Fruit fly (Drosophila melanogaster) whole organism, prepupa: Measurements from ENCODE around the gene hbt.

Experiments used
- Blimp-1 ChIP-seq: fragments of 200-800 bp; sonication (Bioruptor generic); optimal IDR thresholded peaks from 3 replicates; lab custom pipeline; 2017; ENCODE audit warnings: missing biosample characterization, missing genetic modification characterization, mild to moderate bottlenecking, moderate library complexity, missing genetic modification reagents
- CG10631 ChIP-seq: fragments of 200-800 bp; sonication (Bioruptor generic); optimal IDR thresholded peaks from 2 replicates; lab custom pipeline; 2016; ENCODE audit warnings: missing biosample characterization, missing genetic modification characterization
- CG11294 ChIP-seq: fragments of 200-800 bp; sonication (Bioruptor generic); IDR thresholded peaks from 2 replicates; pipeline ENCODE4 v1.3.6; 2022; ENCODE audit warnings: missing biosample characterization, missing genetic modification characterization
- CG11762 ChIP-seq: fragments of 200-800 bp; sonication (Bioruptor generic); optimal IDR thresholded peaks from 3 replicates; lab custom pipeline; 2016; ENCODE audit warnings: missing biosample characterization, missing genetic modification characterization; ENCODE audit not compliant: insufficient read depth
- CG11902 ChIP-seq: fragments of 200-800 bp; sonication (Bioruptor generic); optimal IDR thresholded peaks from 3 replicates; lab custom pipeline; 2016; ENCODE audit warnings: missing biosample characterization, missing genetic modification characterization
- CG15336 ChIP-seq: fragments of 200-800 bp; sonication (Bioruptor generic); IDR thresholded peaks from 2 replicates; pipeline ENCODE4 v1.3.6; 2022; ENCODE audit warnings: missing biosample characterization, missing genetic modification characterization
- CG1621 ChIP-seq: fragments of 200-800 bp; sonication (Bioruptor generic); optimal IDR thresholded peaks from 3 replicates; lab custom pipeline; 2018; ENCODE audit warnings: missing biosample characterization, mild to moderate bottlenecking, missing genetic modification characterization
- CG16779 ChIP-seq: fragments of 200-800 bp; sonication (Bioruptor generic); optimal IDR thresholded peaks from 3 replicates; lab custom pipeline; 2017; ENCODE audit warnings: missing biosample characterization, mild to moderate bottlenecking, missing genetic modification characterization
- CG3032 ChIP-seq: fragments of 200-800 bp; optimal IDR thresholded peaks from 2 replicates; lab custom pipeline; 2019; ENCODE audit warnings: missing biosample characterization, mild to moderate bottlenecking, missing genetic modification characterization, moderate library complexity
- CG31627 ChIP-seq: fragments of 200-800 bp; sonication (Bioruptor generic); optimal IDR thresholded peaks from 3 replicates; lab custom pipeline; 2016; ENCODE audit warnings: missing biosample characterization, missing genetic modification characterization
- CG32006 ChIP-seq: fragments of 200-800 bp; sonication (Bioruptor generic); optimal IDR thresholded peaks from 3 replicates; lab custom pipeline; 2017; ENCODE audit warnings: missing biosample characterization, mild to moderate bottlenecking, missing genetic modification characterization
- CG34406 ChIP-seq: fragments of 200-800 bp; sonication (Bioruptor generic); optimal IDR thresholded peaks from 3 replicates; lab custom pipeline; 2016; ENCODE audit warnings: missing biosample characterization, missing genetic modification characterization
- CG3919 ChIP-seq: fragments of 200-800 bp; sonication (Bioruptor generic); optimal IDR thresholded peaks from 3 replicates; lab custom pipeline; 2016; ENCODE audit warnings: missing biosample characterization, missing genetic modification characterization
- CG4318 ChIP-seq: fragments of 200-800 bp; sonication (Bioruptor generic); optimal IDR thresholded peaks from 3 replicates; lab custom pipeline; 2017; ENCODE audit warnings: missing biosample characterization, mild to moderate bottlenecking, missing genetic modification characterization
- CG6163 ChIP-seq: fragments of 200-800 bp; sonication (Bioruptor generic); IDR thresholded peaks from 3 replicates; pipeline ENCODE4 v1.3.6; 2022; ENCODE audit warnings: missing biosample characterization, missing genetic modification characterization
- CG6276 ChIP-seq: fragments of 200-800 bp; sonication (Bioruptor generic); optimal IDR thresholded peaks from 2 replicates; lab custom pipeline; 2017; ENCODE audit warnings: missing biosample characterization, mild to moderate bottlenecking, missing genetic modification characterization
- CG6792 ChIP-seq: fragments of 200-800 bp; sonication (Bioruptor generic); optimal IDR thresholded peaks from 3 replicates; lab custom pipeline; 2016; ENCODE audit warnings: missing biosample characterization, missing genetic modification characterization
- CG6808 ChIP-seq: fragments of 200-800 bp; sonication (Bioruptor generic); optimal IDR thresholded peaks from 3 replicates; lab custom pipeline; 2017; ENCODE audit warnings: missing biosample characterization, missing genetic modification characterization, mild to moderate bottlenecking, moderate library complexity, missing genetic modification reagents
- CG6854 ChIP-seq: fragments of 200-800 bp; sonication (Bioruptor generic); optimal IDR thresholded peaks from 2 replicates; lab custom pipeline; 2017; ENCODE audit warnings: missing biosample characterization, mild to moderate bottlenecking, missing genetic modification characterization
- CG7368 ChIP-seq: fragments of 200-800 bp; sonication (Bioruptor generic); optimal IDR thresholded peaks from 3 replicates; lab custom pipeline; 2016; ENCODE audit warnings: missing biosample characterization, missing genetic modification characterization
- CG8319 ChIP-seq: fragments of 200-800 bp; sonication (Bioruptor generic); optimal IDR thresholded peaks from 3 replicates; lab custom pipeline; 2016; ENCODE audit warnings: missing biosample characterization, missing genetic modification characterization
- CG8632 ChIP-seq: fragments of 200-800 bp; sonication (Bioruptor generic); optimal IDR thresholded peaks from 3 replicates; lab custom pipeline; 2016; ENCODE audit warnings: missing biosample characterization, missing genetic modification characterization
- CG9139 ChIP-seq: fragments of 200-800 bp; sonication (Bioruptor generic); optimal IDR thresholded peaks from 3 replicates; lab custom pipeline; 2017; ENCODE audit warnings: missing biosample characterization, mild to moderate bottlenecking, missing genetic modification characterization
- Eip75B ChIP-seq: fragments of 200-800 bp; sonication (Bioruptor generic); optimal IDR thresholded peaks from 3 replicates; lab custom pipeline; 2016; ENCODE audit warnings: missing biosample characterization, missing genetic modification characterization
- Eip93F ChIP-seq: fragments of 200-800 bp; sonication (Bioruptor generic); optimal IDR thresholded peaks from 2 replicates; lab custom pipeline; 2016; ENCODE audit warnings: missing biosample characterization, mild to moderate bottlenecking, missing genetic modification characterization
- Ets21C ChIP-seq: fragments of 200-800 bp; sonication (Bioruptor generic); optimal IDR thresholded peaks from 3 replicates; lab custom pipeline; 2016; ENCODE audit warnings: missing biosample characterization, missing genetic modification characterization
- Ets96B ChIP-seq: fragments of 200-800 bp; optimal IDR thresholded peaks from 2 replicates; lab custom pipeline; 2019; ENCODE audit warnings: missing biosample characterization, mild to moderate bottlenecking, missing genetic modification characterization, moderate library complexity
- Gug ChIP-seq: fragments of 200-800 bp; sonication (Bioruptor generic); IDR thresholded peaks from 2 replicates; pipeline ENCODE4 v1.3.6; 2022; ENCODE audit warnings: missing biosample characterization, missing genetic modification characterization
- Hr38 ChIP-seq: sonication (Bioruptor generic); optimal IDR thresholded peaks from 2 replicates; lab custom pipeline; 2016; ENCODE audit warnings: missing biosample characterization, missing genetic modification characterization
- Hr39 ChIP-seq: fragments of 200-800 bp; sonication (Bioruptor generic); optimal IDR thresholded peaks from 2 replicates; lab custom pipeline; 2016; ENCODE audit warnings: missing biosample characterization, missing genetic modification characterization
- Hr4 ChIP-seq: fragments of 200-800 bp; sonication (Bioruptor generic); optimal IDR thresholded peaks from 3 replicates; lab custom pipeline; 2016; ENCODE audit warnings: missing biosample characterization, missing genetic modification characterization
- Lpt ChIP-seq: fragments of 200-800 bp; sonication (Bioruptor generic); optimal IDR thresholded peaks from 3 replicates; lab custom pipeline; 2016; ENCODE audit warnings: missing biosample characterization, missing genetic modification characterization
- OdsH ChIP-seq: fragments of 200-800 bp; sonication (Bioruptor generic); optimal IDR thresholded peaks from 3 replicates; lab custom pipeline; 2016; ENCODE audit warnings: missing biosample characterization, missing genetic modification characterization
- Smox ChIP-seq: fragments of 200-800 bp; sonication (Bioruptor generic); optimal IDR thresholded peaks from 3 replicates; lab custom pipeline; 2016; ENCODE audit warnings: missing biosample characterization, missing genetic modification characterization
- Sox102F ChIP-seq: fragments of 200-800 bp; sonication (Bioruptor generic); optimal IDR thresholded peaks from 2 replicates; lab custom pipeline; 2016; ENCODE audit warnings: missing biosample characterization, mild to moderate bottlenecking, missing genetic modification characterization
- Sox15 ChIP-seq: fragments of 200-800 bp; sonication (Bioruptor generic); optimal IDR thresholded peaks from 3 replicates; lab custom pipeline; 2016; ENCODE audit warnings: missing biosample characterization, missing genetic modification characterization
- cyc ChIP-seq: fragments of 200-800 bp; sonication (Bioruptor generic); optimal IDR thresholded peaks from 3 replicates; lab custom pipeline; 2016; ENCODE audit warnings: missing biosample characterization, missing genetic modification characterization
- dac ChIP-seq: fragments of 200-800 bp; sonication (Bioruptor generic); optimal IDR thresholded peaks from 2 replicates; lab custom pipeline; 2017; ENCODE audit warnings: missing biosample characterization, mild to moderate bottlenecking, missing genetic modification characterization
- dsx ChIP-seq: fragments of 200-800 bp; optimal IDR thresholded peaks from 3 replicates; lab custom pipeline; 2019; ENCODE audit warnings: missing biosample characterization, mild to moderate bottlenecking, missing genetic modification characterization, moderate library complexity; ENCODE audit not compliant: poor library complexity, severe bottlenecking
- eg ChIP-seq: fragments of 200-800 bp; sonication (Bioruptor generic); IDR thresholded peaks from 3 replicates; pipeline ENCODE4 v1.3.6; 2022; ENCODE audit warnings: missing biosample characterization, missing genetic modification characterization
- esn ChIP-seq: fragments of 200-800 bp; sonication (Bioruptor generic); optimal IDR thresholded peaks from 2 replicates; lab custom pipeline; 2016; ENCODE audit warnings: missing biosample characterization, mild to moderate bottlenecking, missing genetic modification characterization, moderate library complexity
- fd59A ChIP-seq: fragments of 200-800 bp; sonication (Bioruptor generic); optimal IDR thresholded peaks from 2 replicates; lab custom pipeline; 2017; ENCODE audit warnings: missing biosample characterization, mild to moderate bottlenecking, missing genetic modification characterization, missing genetic modification reagents
- fd85E ChIP-seq: fragments of 200-800 bp; sonication (Bioruptor generic); optimal IDR thresholded peaks from 3 replicates; lab custom pipeline; 2016; ENCODE audit warnings: missing biosample characterization, missing genetic modification characterization
- fkh ChIP-seq: fragments of 200-800 bp; sonication (Bioruptor generic); optimal IDR thresholded peaks from 3 replicates; lab custom pipeline; 2017; ENCODE audit warnings: missing biosample characterization, mild to moderate bottlenecking, missing genetic modification characterization, moderate library complexity
- net ChIP-seq: fragments of 200-800 bp; sonication (Bioruptor generic); optimal IDR thresholded peaks from 3 replicates; lab custom pipeline; 2016; ENCODE audit warnings: missing biosample characterization, missing genetic modification characterization
- pdm3 ChIP-seq: fragments of 200-800 bp; sonication (Bioruptor generic); optimal IDR thresholded peaks from 3 replicates; lab custom pipeline; 2016; ENCODE audit warnings: missing biosample characterization, missing genetic modification characterization
- salr ChIP-seq, 2 experiments: fragments of 200-800 bp; sonication (Bioruptor generic); optimal IDR thresholded peaks; 3 replicates each; lab custom pipeline; 2016 to 2018; ENCODE audit warnings: missing biosample characterization in 2 of 2, missing genetic modification characterization in 2 of 2, mild to moderate bottlenecking in 1 of 2
- spab ChIP-seq: fragments of 200-800 bp; sonication (Bioruptor generic); optimal IDR thresholded peaks from 2 replicates; lab custom pipeline; 2017; ENCODE audit warnings: missing biosample characterization, mild to moderate bottlenecking, missing genetic modification characterization, missing genetic modification reagents
- svp ChIP-seq: fragments of 200-800 bp; sonication (Bioruptor generic); peaks from one replicate; lab custom pipeline; 2016; ENCODE audit warnings: missing biosample characterization, missing genetic modification characterization
- topi ChIP-seq: fragments of 200-800 bp; sonication (Bioruptor generic); optimal IDR thresholded peaks from 3 replicates; lab custom pipeline; 2016; ENCODE audit warnings: missing biosample characterization, missing genetic modification characterization
- vri ChIP-seq: fragments of 200-800 bp; sonication (Bioruptor generic); optimal IDR thresholded peaks from 3 replicates; lab custom pipeline; 2016; ENCODE audit warnings: missing biosample characterization, mild to moderate bottlenecking, missing genetic modification characterization

hbt gene

dm6 chr2L:13290276-13291065, 40.5 kb downstream of the hbt start:
- TF ChIP-seq cyc (no peak), esn (GFP tag; lab: Kevin White, UChicago) (no peak), net (GFP tag; lab: Kevin White, UChicago) (peak; percentile 56), CG8319 (no peak), CG11902 (GFP tag; lab: Kevin White, UChicago) (no peak), salr (GFP tag; optimal IDR thresholded peaks at IDR 0.05; lab: Kevin White, UChicago) (no peak), CG16779 (tag; lab: Kevin White, UChicago) (no peak), Hr39 (GFP tag; lab: Kevin White, UChicago) (no peak), vri (GFP tag; lab: Kevin White, UChicago) (peak; percentile 54), CG3032 (tag; lab: Kevin White, UChicago) (no peak), fd85E (no peak), CG11762 (GFP tag; lab: Kevin White, UChicago) (no peak), Eip93F (GFP tag; lab: Kevin White, UChicago) (no peak), CG9139 (peak; percentile 55), Sox15 (GFP tag; lab: Kevin White, UChicago) (no peak), CG6854 (GFP tag; lab: Kevin White, UChicago) (peak; percentile 61), Sox102F (peak; percentile 38), Blimp-1 (peak; percentile 84), Eip75B (GFP tag; lab: Kevin White, UChicago) (no peak), Ets21C (GFP tag; lab: Kevin White, UChicago) (no peak), CG6808 (GFP tag; lab: Kevin White, UChicago) (peak; percentile 7), OdsH (GFP tag; lab: Kevin White, UChicago) (peak; percentile 8), fkh (GFP tag; lab: Kevin White, UChicago) (peak; percentile 97), CG10631 (GFP tag; lab: Kevin White, UChicago) (no peak), spab (GFP tag; lab: Kevin White, UChicago) (peak; percentile 34), Lpt (GFP tag; lab: Kevin White, UChicago) (peak; percentile 22), svp (GFP tag; lab: Kevin White, UChicago) (no peak), CG3919 (no peak), CG6792 (GFP tag; lab: Kevin White, UChicago) (peak; percentile 37), CG31627 (GFP tag; lab: Kevin White, UChicago) (no peak), CG32006 (GFP tag; lab: Kevin White, UChicago) (peak; percentile 20), Ets96B (tag; lab: Kevin White, UChicago) (no peak), CG6276 (GFP tag; lab: Kevin White, UChicago) (no peak), Smox (GFP tag; lab: Kevin White, UChicago) (peak; percentile 30), CG4318 (no peak), Gug (GFP tag; lab: Robert Waterston, UW) (no peak), topi (GFP tag; lab: Kevin White, UChicago) (no peak), CG7368 (GFP tag; lab: Kevin White, UChicago) (peak; percentile 19), dsx (GFP tag; lab: Kevin White, UChicago) (no peak), CG11294 (no peak), CG1621 (tag; lab: Kevin White, UChicago) (no peak), dac (GFP tag; lab: Kevin White, UChicago) (no peak), Hr4 (GFP tag; lab: Kevin White, UChicago) (no peak), pdm3 (GFP tag; lab: Kevin White, UChicago) (no peak), CG8632 (GFP tag; lab: Kevin White, UChicago) (peak; percentile 58), eg (peak; percentile 62; the same call in 2 of the 3 replicates), CG15336 (peak; percentile 11), CG34406 (peak; percentile 55), CG6163 (GFP tag; lab: Robert Waterston, UW) (peak; percentile 67; the same call in 2 of the 3 replicates), Hr38 (GFP tag; lab: Kevin White, UChicago) (no peak), fd59A (GFP tag; lab: Kevin White, UChicago) (no peak)
